Worm (Caenorhabditis elegans): ENCODE results near the gene copg-1.

DNA sequence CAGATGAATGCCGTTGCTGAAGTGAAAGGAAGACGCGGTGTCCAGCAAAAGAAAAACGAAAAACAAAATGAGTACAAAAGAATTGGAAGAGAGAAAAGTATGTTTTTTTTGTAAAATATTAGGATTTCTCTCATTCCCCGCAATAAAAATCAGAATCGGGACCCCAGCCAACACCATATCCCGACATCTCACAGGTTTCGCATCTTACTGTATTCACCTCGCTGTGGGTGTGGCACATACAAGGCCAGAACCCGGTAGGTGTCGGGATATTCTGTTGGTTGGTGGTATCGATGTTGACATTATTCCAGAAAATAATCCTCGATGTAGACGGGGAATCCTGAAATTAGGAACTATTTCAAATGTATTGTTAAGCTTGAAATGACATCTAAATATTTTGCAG is 35.0 kb upstream of the copg-1 start:
- TF ChIP-seq flt-1 (GFP tag; IDR thresholded peaks at IDR 0.05) (no peak), ceh-36 (tag; optimal IDR thresholded peaks at IDR 0.05) (no peak), ama-1 (optimal IDR thresholded peaks at IDR 0.05) (no peak), F13C5.2 (tag; optimal IDR thresholded peaks at IDR 0.05) (no peak), scrt-1 (GFP tag; IDR thresholded peaks at IDR 0.05) (no peak), tbx-11 (GFP tag; IDR thresholded peaks at IDR 0.05) (no peak), pes-1 (GFP tag; IDR thresholded peaks at IDR 0.05) (no peak), hmbx-1 (tag; optimal IDR thresholded peaks at IDR 0.05) (no peak), tbx-37 (GFP tag; conservative IDR thresholded peaks at IDR 0.05) (no peak), sea-1 (GFP tag; conservative IDR thresholded peaks at IDR 0.05) (no peak)

Data from whole organism, early embryonic.